Fruit fly (Drosophila melanogaster): ENCODE data around the gene CG14132.

CG14132 gene

DNA sequence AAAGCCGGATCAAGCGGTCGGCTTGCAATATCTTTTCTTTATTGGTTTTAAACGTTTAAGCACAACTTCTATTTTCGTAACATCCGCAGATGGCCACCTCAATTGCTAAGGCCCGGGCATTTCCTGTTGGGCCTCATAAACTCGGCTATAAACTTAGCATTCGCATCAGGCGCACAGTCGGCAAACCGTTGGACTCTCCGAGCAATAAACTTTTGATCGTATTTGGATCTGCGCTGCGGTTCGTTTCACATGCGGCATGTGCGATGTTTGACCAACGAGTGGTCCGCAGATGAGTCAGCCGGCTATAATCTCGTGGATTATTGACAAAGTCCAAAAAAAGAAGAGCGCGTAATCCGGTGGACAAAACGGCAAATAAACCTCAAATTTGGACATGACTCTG is 3.3 kb downstream of the CG14132 start:
- TF ChIP-seq slbo (GFP tag; IDR thresholded peaks at IDR 0.05) (0 out of 2 replicates have a peak, but pooled peaks have one; percentile 31), sob (GFP tag; IDR thresholded peaks at IDR 0.05) (0 out of 2 replicates have a peak, but pooled peaks have one; percentile 37), Dbx (GFP tag; IDR thresholded peaks at IDR 0.05) (peak; percentile 55; the same call in 1 of the 3 replicates), ftz-f1 (GFP tag; optimal IDR thresholded peaks at IDR 0.05) (no peak), Fer2 (tag; optimal IDR thresholded peaks at IDR 0.05) (no peak), ci (GFP tag; IDR thresholded peaks at IDR 0.05) (peak; percentile 54; the same call in 1 of the 3 replicates), Med (GFP tag) (peak; percentile 60), klu (GFP tag; IDR thresholded peaks at IDR 0.05) (0 out of 2 replicates have a peak, but pooled peaks have one; percentile 16), Bgb (GFP tag; IDR thresholded peaks at IDR 0.05; ENCODE audit: partially characterized antibody) (0 out of 2 replicates have a peak, but pooled peaks have one; percentile 9), Ets97D (GFP tag; optimal IDR thresholded peaks at IDR 0.05) (no peak), gsb (GFP tag; IDR thresholded peaks at IDR 0.05) (no peak), vvl (GFP tag; IDR thresholded peaks at IDR 0.05) (peak; percentile 50; the same call in 1 of the 2 replicates), Atf6 (GFP tag; IDR thresholded peaks at IDR 0.05) (peak; percentile 54; the same call in 1 of the 2 replicates), stc (GFP tag; IDR thresholded peaks at IDR 0.05) (0 out of 2 replicates have a peak, but pooled peaks have one; percentile 21), CG10654 (GFP tag; optimal IDR thresholded peaks at IDR 0.05) (no peak), stwl (tag; optimal IDR thresholded peaks at IDR 0.05) (no peak), Eip74EF (GFP tag; optimal IDR thresholded peaks at IDR 0.05) (peak in 1 of 2 experiments; percentile 11), CG12769 (tag; optimal IDR thresholded peaks at IDR 0.05) (peak; percentile 57), CG13296 (GFP tag; optimal IDR thresholded peaks at IDR 0.05) (peak; percentile 11), CG4730 (GFP tag; IDR thresholded peaks at IDR 0.05) (no peak), CG2116 (GFP tag; optimal IDR thresholded peaks at IDR 0.05) (no peak), CG18011 (GFP tag; optimal IDR thresholded peaks at IDR 0.05) (peak; percentile 81), bowl (GFP tag; IDR thresholded peaks at IDR 0.05) (0 out of 2 replicates have a peak, but pooled peaks have one; percentile 21), CG13894 (tag; optimal IDR thresholded peaks at IDR 0.05) (peak; percentile 24), sd (tag; optimal IDR thresholded peaks at IDR 0.05) (peak; percentile 49), Aef1 (GFP tag; IDR thresholded peaks at IDR 0.05) (no peak), CG15696 (tag; optimal IDR thresholded peaks at IDR 0.05) (no peak), CG10543 (GFP tag; optimal IDR thresholded peaks at IDR 0.05) (peak; percentile 10), CG7987 (GFP tag; optimal IDR thresholded peaks at IDR 0.05) (no peak), CG8478 (optimal IDR thresholded peaks at IDR 0.05) (no peak), chinmo (GFP tag; IDR thresholded peaks at IDR 0.05; ENCODE audit: partially characterized antibody) (peak; percentile 47; the same call in 1 of the 4 replicates), CG12071 (GFP tag; optimal IDR thresholded peaks at IDR 0.05) (no peak), Trl (optimal IDR thresholded peaks at IDR 0.05) (no peak), Trl (GFP tag; optimal IDR thresholded peaks at IDR 0.05) (no peak), crc (GFP tag; optimal IDR thresholded peaks at IDR 0.05) (no peak), NFAT (GFP tag; IDR thresholded peaks at IDR 0.05) (peak; percentile 36; the same call in 1 of the 2 replicates), Rfx (GFP tag; IDR thresholded peaks at IDR 0.05) (peak; percentile 37; the same call in 1 of the 2 replicates), CG43689 (GFP tag; IDR thresholded peaks at IDR 0.05) (peak; percentile 41; the same call in 1 of the 2 replicates), so (GFP tag; IDR thresholded peaks at IDR 0.05) (0 out of 3 replicates have a peak, but pooled peaks have one; percentile 20), dysf (GFP tag; IDR thresholded peaks at IDR 0.05) (no peak), maf-S (GFP tag; optimal IDR thresholded peaks at IDR 0.05) (no peak)

DNA sequence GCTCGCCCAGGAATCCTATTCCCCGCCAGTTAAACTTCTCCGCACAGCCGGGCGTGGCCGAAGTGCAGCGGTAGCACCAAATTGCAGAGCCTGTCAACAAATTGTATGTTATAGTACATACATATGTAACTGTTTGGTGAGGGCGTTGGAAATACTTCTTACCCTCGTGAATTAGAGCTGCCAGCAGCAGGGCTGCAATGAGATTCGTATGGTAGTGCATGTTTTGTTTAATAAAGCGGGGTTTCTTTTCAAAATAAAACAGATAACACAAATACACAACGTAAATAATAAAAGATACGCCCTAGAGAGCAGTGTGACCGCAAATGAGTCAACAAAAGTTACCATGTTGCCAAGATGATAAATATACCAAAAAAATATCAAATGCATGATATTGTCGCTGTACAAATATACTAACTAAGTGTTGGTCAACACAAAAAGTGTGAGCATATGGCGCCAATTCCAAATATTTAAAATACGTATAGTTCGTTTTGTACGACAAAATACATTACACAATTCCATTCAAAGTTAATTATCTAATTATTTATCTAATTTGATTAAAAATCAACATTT is 3.9 kb downstream of the CG14132 start, which contains the start of gene crim:
Gene crim (minus strand): TSS at position 328 of the 570 bp plus-strand sequence.
- TF ChIP-seq grau (tag; optimal IDR thresholded peaks at IDR 0.05) = peak; percentile 2
- TF ChIP-seq CG12391 (tag; optimal IDR thresholded peaks at IDR 0.05) = peak; percentile 11
- peak; percentile 98 for TF ChIP-seq E2f2 (GFP tag; IDR thresholded peaks at IDR 0.05)
- TF ChIP-seq Eip74EF (GFP tag; optimal IDR thresholded peaks at IDR 0.05) = no peak
- peak; percentile 95 for TF ChIP-seq Dp (GFP tag; optimal IDR thresholded peaks at IDR 0.05)
- TF ChIP-seq Med (GFP tag) = peak; percentile 70
- TF ChIP-seq Stat92E (GFP tag; optimal IDR thresholded peaks at IDR 0.05) = peak in 1 of 3 experiments; percentile 68
- peak; percentile 50; the same call in 1 of the 2 replicates for TF ChIP-seq CG13287 (GFP tag; IDR thresholded peaks at IDR 0.05; ENCODE audit: partially characterized antibody)
- TF ChIP-seq run (tag; optimal IDR thresholded peaks at IDR 0.05) = peak; percentile 12
- TF ChIP-seq CG12744 (GFP tag; optimal IDR thresholded peaks at IDR 0.05) = no peak
- no peak for TF ChIP-seq CG12299 (tag; optimal IDR thresholded peaks at IDR 0.05)
- TF ChIP-seq CG13624 (GFP tag; optimal IDR thresholded peaks at IDR 0.05) = peak; percentile 30

Data from whole organism, embryonic.